Fruit fly (Drosophila melanogaster) whole organism, embryonic: ENCODE data around the gene mmd.

Experiments
- Abd-B ChIP-seq: fragments of 200-800 bp; sonication (Bioruptor generic); optimal IDR thresholded peaks from 2 replicates; lab custom pipeline; 2018; ENCODE audit warnings: missing biosample characterization, mild to moderate bottlenecking, missing genetic modification characterization, moderate library complexity
- B-H1 ChIP-seq: fragments of 200-800 bp; sonication (Bioruptor generic); IDR thresholded peaks from 3 replicates; pipeline ENCODE4 v1.3.6; 2022; ENCODE audit warnings: missing biosample characterization, missing genetic modification characterization
- CG12299 ChIP-seq: fragments of 200-800 bp; sonication (Bioruptor generic); optimal IDR thresholded peaks from 2 replicates; lab custom pipeline; 2018; ENCODE audit warnings: missing biosample characterization, mild to moderate bottlenecking, missing genetic modification characterization
- CG14965 ChIP-seq: fragments of 200-800 bp; sonication (Bioruptor generic); optimal IDR thresholded peaks from 2 replicates; lab custom pipeline; 2016; ENCODE audit warnings: missing biosample characterization, missing genetic modification characterization, borderline replicate concordance
- CG16813 ChIP-seq: fragments of 200-800 bp; sonication (Bioruptor generic); IDR thresholded peaks from 3 replicates; pipeline ENCODE4 v1.3.6; 2022; ENCODE audit warnings: missing biosample characterization, missing genetic modification characterization; ENCODE audit not compliant: partially characterized antibody
- CG17802 ChIP-seq: fragments of 200-800 bp; sonication (Bioruptor generic); optimal IDR thresholded peaks from 2 replicates; lab custom pipeline; 2018; ENCODE audit warnings: missing biosample characterization, mild to moderate bottlenecking, missing genetic modification characterization, moderate library complexity
- CG1792 ChIP-seq: fragments of 200-800 bp; sonication (Bioruptor generic); optimal IDR thresholded peaks from 2 replicates; lab custom pipeline; 2016; ENCODE audit warnings: missing biosample characterization, missing genetic modification characterization
- CG6175 ChIP-seq: fragments of 200-800 bp; sonication (Bioruptor generic); IDR thresholded peaks from 3 replicates; pipeline ENCODE4 v1.3.6; 2022; ENCODE audit warnings: missing biosample characterization, missing genetic modification characterization
- CG6683 ChIP-seq: fragments of 200-800 bp; sonication (Bioruptor generic); optimal IDR thresholded peaks from 2 replicates; lab custom pipeline; 2017; ENCODE audit warnings: missing biosample characterization, mild to moderate bottlenecking, missing genetic modification characterization, missing genetic modification reagents
- CG7963 ChIP-seq: fragments of 200-800 bp; sonication (Bioruptor generic); IDR thresholded peaks from 3 replicates; pipeline ENCODE4 v1.3.6; 2022; ENCODE audit warnings: missing biosample characterization, missing genetic modification characterization; ENCODE audit not compliant: partially characterized antibody
- CG8359 ChIP-seq: fragments of 200-800 bp; sonication (Bioruptor generic); optimal IDR thresholded peaks from 2 replicates; lab custom pipeline; 2017; ENCODE audit warnings: missing biosample characterization, mild to moderate bottlenecking, missing genetic modification characterization, borderline replicate concordance
- CG9609 ChIP-seq: fragments of 200-800 bp; sonication (Bioruptor generic); optimal IDR thresholded peaks from 3 replicates; lab custom pipeline; 2016; ENCODE audit warnings: missing biosample characterization, missing genetic modification characterization
- CG9932 ChIP-seq: fragments of 200-800 bp; sonication (Bioruptor generic); IDR thresholded peaks from 2 replicates; pipeline ENCODE4 v1.3.6; 2022; ENCODE audit warnings: missing biosample characterization, missing genetic modification characterization
- D19A ChIP-seq: fragments of 200-800 bp; optimal IDR thresholded peaks from 3 replicates; lab custom pipeline; 2019; ENCODE audit warnings: missing biosample characterization, mild to moderate bottlenecking, missing genetic modification characterization, moderate library complexity
- Deaf1 ChIP-seq: fragments of 200-800 bp; optimal IDR thresholded peaks from 3 replicates; lab custom pipeline; 2019; ENCODE audit warnings: missing biosample characterization, mild to moderate bottlenecking, missing genetic modification characterization, moderate library complexity
- Doc2 ChIP-seq: fragments of 200-800 bp; sonication (Bioruptor generic); IDR thresholded peaks from 2 replicates; pipeline ENCODE4 v1.3.6; 2022; ENCODE audit warnings: missing biosample characterization, missing genetic modification characterization
- Gsc ChIP-seq: fragments of 200-800 bp; sonication (Bioruptor generic); IDR thresholded peaks from 2 replicates; pipeline ENCODE4 v1.3.6; 2022; ENCODE audit warnings: missing biosample characterization, missing genetic modification characterization
- Hand ChIP-seq: fragments of 200-800 bp; sonication (Bioruptor generic); optimal IDR thresholded peaks from 2 replicates; lab custom pipeline; 2017; ENCODE audit warnings: mild to moderate bottlenecking, missing biosample characterization, missing genetic modification reagents, missing genetic modification characterization
- Kr ChIP-seq: fragments of 200-800 bp; sonication (Bioruptor generic); optimal IDR thresholded peaks from 2 replicates; lab custom pipeline; 2017; ENCODE audit warnings: missing biosample characterization, mild to moderate bottlenecking, missing genetic modification characterization
- Mad ChIP-seq: fragments of 200-800 bp; sonication (Bioruptor generic); optimal IDR thresholded peaks from 2 replicates; lab custom pipeline; 2016; ENCODE audit warnings: missing biosample characterization, missing genetic modification characterization
- NFAT ChIP-seq: fragments of 200-800 bp; sonication (Bioruptor generic); IDR thresholded peaks from 2 replicates; pipeline ENCODE4 v1.3.6; 2022; ENCODE audit warnings: missing biosample characterization, missing genetic modification characterization
- Neu2 ChIP-seq: fragments of 200-800 bp; sonication (Bioruptor generic); optimal IDR thresholded peaks from 3 replicates; lab custom pipeline; 2016; ENCODE audit warnings: missing biosample characterization, missing genetic modification characterization, borderline replicate concordance
- Six4 ChIP-seq: fragments of 200-800 bp; sonication (Bioruptor generic); optimal IDR thresholded peaks from 2 replicates; lab custom pipeline; 2016; ENCODE audit warnings: missing biosample characterization, missing genetic modification characterization
- Sox100B ChIP-seq: fragments of 200-800 bp; sonication (Bioruptor generic); optimal IDR thresholded peaks from 3 replicates; lab custom pipeline; 2018; ENCODE audit warnings: missing biosample characterization, mild to moderate bottlenecking, missing genetic modification characterization
- TFAM ChIP-seq: fragments of 200-800 bp; sonication (Bioruptor generic); optimal IDR thresholded peaks from 2 replicates; lab custom pipeline; 2017; ENCODE audit warnings: missing biosample characterization, missing genetic modification characterization, inconsistent platforms
- Xrp1 ChIP-seq: fragments of 200-800 bp; sonication (Bioruptor generic); IDR thresholded peaks from 2 replicates; pipeline ENCODE4 v1.3.6; 2022; ENCODE audit warnings: missing biosample characterization, missing genetic modification characterization
- aop ChIP-seq: fragments of 200-800 bp; sonication (Bioruptor generic); IDR thresholded peaks from 2 replicates; pipeline ENCODE4 v1.3.6; 2022; ENCODE audit warnings: missing biosample characterization, missing genetic modification characterization
- bcd ChIP-seq: fragments of 200-800 bp; sonication (Bioruptor generic); optimal IDR thresholded peaks from 2 replicates; lab custom pipeline; 2017; ENCODE audit warnings: missing biosample characterization, mild to moderate bottlenecking, missing genetic modification characterization
- cad ChIP-seq: fragments of >200 bp; optimal IDR thresholded peaks from 2 replicates; lab custom pipeline; 2017; ENCODE audit warnings: missing biosample characterization, missing genetic modification characterization
- dati ChIP-seq: fragments of 200-800 bp; sonication (Bioruptor generic); IDR thresholded peaks from 2 replicates; pipeline ENCODE4 v1.3.6; 2022; ENCODE audit warnings: missing biosample characterization, missing genetic modification characterization
- en ChIP-seq: fragments of 200-800 bp; sonication (Bioruptor generic); optimal IDR thresholded peaks from 2 replicates; lab custom pipeline; 2016; ENCODE audit warnings: missing biosample characterization, missing genetic modification characterization
- ewg ChIP-seq: fragments of 200-800 bp; sonication (Bioruptor generic); optimal IDR thresholded peaks from 3 replicates; lab custom pipeline; 2017; ENCODE audit warnings: mild to moderate bottlenecking, missing biosample characterization, missing genetic modification reagents, missing genetic modification characterization
- fru ChIP-seq: fragments of >200 bp; optimal IDR thresholded peaks from 2 replicates; lab custom pipeline; 2017
- gro ChIP-seq: fragments of 200-800 bp; sonication (Bioruptor generic); optimal IDR thresholded peaks from 2 replicates; lab custom pipeline; 2016; ENCODE audit warnings: missing biosample characterization, missing genetic modification characterization
- ken ChIP-seq: fragments of 200-800 bp; sonication (Bioruptor generic); IDR thresholded peaks from 3 replicates; pipeline ENCODE4 v1.3.6; 2022; ENCODE audit warnings: missing biosample characterization, missing genetic modification characterization
- luna ChIP-seq: fragments of 200-800 bp; sonication (Bioruptor generic); optimal IDR thresholded peaks from 2 replicates; lab custom pipeline; 2016; ENCODE audit warnings: missing biosample characterization, missing genetic modification characterization
- mam ChIP-seq: fragments of 200-800 bp; sonication (Bioruptor generic); optimal IDR thresholded peaks from 3 replicates; lab custom pipeline; 2016; ENCODE audit warnings: missing biosample characterization, missing genetic modification characterization
- nau ChIP-seq: fragments of 200-800 bp; sonication (Bioruptor generic); optimal IDR thresholded peaks from 3 replicates; lab custom pipeline; 2017; ENCODE audit warnings: missing biosample characterization, mild to moderate bottlenecking, missing genetic modification characterization, missing genetic modification reagents
- oc ChIP-seq: fragments of 200-800 bp; sonication (Bioruptor generic); optimal IDR thresholded peaks from 2 replicates; lab custom pipeline; 2018; ENCODE audit warnings: missing biosample characterization, mild to moderate bottlenecking, missing genetic modification characterization, moderate library complexity
- pum ChIP-seq: fragments of 200-800 bp; sonication (Bioruptor generic); optimal IDR thresholded peaks from 2 replicates; lab custom pipeline; 2016; ENCODE audit warnings: missing biosample characterization, missing genetic modification characterization
- ranshi ChIP-seq: fragments of 200-800 bp; sonication (Bioruptor generic); IDR thresholded peaks from 2 replicates; pipeline ENCODE4 v1.3.6; 2022; ENCODE audit warnings: missing biosample characterization, missing genetic modification characterization
- rib ChIP-seq: fragments of 200-800 bp; sonication (Bioruptor generic); IDR thresholded peaks from 2 replicates; pipeline ENCODE4 v1.3.6; 2022; ENCODE audit warnings: missing biosample characterization, missing genetic modification characterization
- run ChIP-seq: fragments of 200-800 bp; sonication (Bioruptor generic); optimal IDR thresholded peaks from 3 replicates; lab custom pipeline; 2018; ENCODE audit warnings: missing biosample characterization, mild to moderate bottlenecking, missing genetic modification characterization
- sc ChIP-seq, 3 experiments: fragments of >200 bp in 2 of 3; fragments of 200-800 bp in 1 of 3; sonication (Bioruptor generic) in 1 of 3; optimal IDR thresholded peaks; 2 replicates in 2 of 3; 3 replicates in 1 of 3; lab custom pipeline; 2017; ENCODE audit warnings: mild to moderate bottlenecking in 1 of 3, missing biosample characterization in 1 of 3, missing genetic modification characterization in 1 of 3, missing genetic modification reagents in 1 of 3
- shn ChIP-seq: fragments of 200-800 bp; sonication (Bioruptor generic); optimal IDR thresholded peaks from 3 replicates; lab custom pipeline; 2016; ENCODE audit warnings: missing biosample characterization, missing genetic modification characterization
- slbo ChIP-seq: fragments of 200-800 bp; sonication (Bioruptor generic); IDR thresholded peaks from 2 replicates; pipeline ENCODE4 v1.3.6; 2022; ENCODE audit warnings: missing biosample characterization, missing genetic modification characterization
- slou ChIP-seq: fragments of 200-800 bp; sonication (Bioruptor generic); optimal IDR thresholded peaks from 3 replicates; lab custom pipeline; 2016; ENCODE audit warnings: missing biosample characterization, missing genetic modification characterization
- tin ChIP-seq: fragments of 200-800 bp; sonication (Bioruptor generic); optimal IDR thresholded peaks from 3 replicates; lab custom pipeline; 2016; ENCODE audit warnings: missing biosample characterization, missing genetic modification characterization
- twi ChIP-seq: fragments of 200-800 bp; optimal IDR thresholded peaks from 2 replicates; lab custom pipeline; 2019; ENCODE audit warnings: missing biosample characterization, mild to moderate bottlenecking, missing genetic modification characterization, moderate library complexity
- zf30C ChIP-seq: fragments of 200-800 bp; sonication (Bioruptor generic); optimal IDR thresholded peaks from 3 replicates; lab custom pipeline; 2018; ENCODE audit warnings: missing biosample characterization, mild to moderate bottlenecking, missing genetic modification characterization

mmd gene

dm6 chrX:15909564-15910284 is 63.2 kb downstream of the mmd start, which contains the start of gene CycD (continued):
- TF ChIP-seq cad (GFP tag; lab: Kevin White, UChicago) (no peak), Doc2 (GFP tag; lab: Robert Waterston, UW) (no peak), TFAM (GFP tag; lab: Kevin White, UChicago) (no peak), CG16813 (GFP tag; lab: Robert Waterston, UW) (peak; percentile 54; the same call in 1 of the 3 replicates), twi (tag; lab: Kevin White, UChicago) (no peak), CG6175 (GFP tag; lab: Robert Waterston, UW) (no peak), gro (no peak), Kr (GFP tag; lab: Kevin White, UChicago) (no peak), luna (GFP tag; lab: Kevin White, UChicago) (no peak), bcd (no peak), en (GFP tag; lab: Kevin White, UChicago) (no peak), CG9609 (no peak), run (tag; lab: Kevin White, UChicago) (no peak), slou (GFP tag; lab: Kevin White, UChicago) (no peak), Neu2 (GFP tag; lab: Kevin White, UChicago) (no peak), CG8359 (GFP tag; lab: Kevin White, UChicago) (no peak), rib (GFP tag; lab: Robert Waterston, UW) (no peak), Hand (GFP tag; lab: Kevin White, UChicago) (no peak), ken (GFP tag; lab: Robert Waterston, UW) (peak; percentile 79; the same call in 2 of the 3 replicates), CG14965 (GFP tag; lab: Kevin White, UChicago) (no peak), CG12299 (tag; lab: Kevin White, UChicago) (no peak), CG6683 (no peak), oc (tag; lab: Kevin White, UChicago) (no peak), ranshi (GFP tag; lab: Robert Waterston, UW) (no peak), Sox100B (GFP tag; lab: Kevin White, UChicago) (no peak), Gsc (no peak), Mad (GFP tag; lab: Kevin White, UChicago) (peak; percentile 51), Xrp1 (peak; percentile 34; the same call in 1 of the 2 replicates), CG17802 (tag; lab: Kevin White, UChicago) (peak; percentile 81), CG7963 (peak; percentile 69), NFAT (GFP tag; lab: Robert Waterston, UW) (no peak), dati (GFP tag; lab: Robert Waterston, UW) (no peak), aop (GFP tag; lab: Robert Waterston, UW) (no peak), sc (optimal IDR thresholded peaks at IDR 0.05; lab: Kevin White, UChicago) (no peak), sc (GFP tag; optimal IDR thresholded peaks at IDR 0.05; lab: Kevin White, UChicago) (no peak), mam (peak; percentile 44), zf30C (GFP tag; lab: Kevin White, UChicago) (no peak), CG1792 (GFP tag; lab: Kevin White, UChicago) (peak; percentile 68), CG9932 (GFP tag; lab: Robert Waterston, UW) (no peak), tin (GFP tag; lab: Kevin White, UChicago) (peak; percentile 26), Abd-B (peak; percentile 88), D19A (tag; lab: Kevin White, UChicago) (no peak), shn (peak; percentile 27), fru (no peak), Deaf1 (tag; lab: Kevin White, UChicago) (no peak), pum (GFP tag; lab: Kevin White, UChicago) (no peak), Six4 (GFP tag; lab: Kevin White, UChicago) (no peak), slbo (peak; percentile 80), nau (GFP tag; lab: Kevin White, UChicago) (no peak), ewg (GFP tag; lab: Kevin White, UChicago) (no peak), B-H1 (no peak)
